Fruit fly (Drosophila melanogaster) whole organism, embryonic: Measurements from ENCODE around the gene Tsen34.

Experiments
- CG10565 ChIP-seq: fragments of 200-800 bp; sonication (Bioruptor generic); optimal IDR thresholded peaks from 3 replicates; lab custom pipeline; 2016; ENCODE audit warnings: missing biosample characterization, mild to moderate bottlenecking, missing genetic modification characterization
- CG15269 ChIP-seq: fragments of 200-800 bp; sonication (Bioruptor generic); optimal IDR thresholded peaks from 2 replicates; lab custom pipeline; 2018; ENCODE audit warnings: missing biosample characterization, mild to moderate bottlenecking, missing genetic modification characterization, moderate library complexity
- ap ChIP-seq: fragments of 200-800 bp; sonication (Bioruptor generic); IDR thresholded peaks from 2 replicates; pipeline ENCODE4 v1.3.6; 2022; ENCODE audit warnings: missing biosample characterization, missing genetic modification characterization
- ash1 ChIP-seq: fragments of 200-800 bp; sonication (Bioruptor generic); optimal IDR thresholded peaks from 2 replicates; lab custom pipeline; 2018; ENCODE audit warnings: missing biosample characterization, mild to moderate bottlenecking, missing genetic modification characterization

DNA sequence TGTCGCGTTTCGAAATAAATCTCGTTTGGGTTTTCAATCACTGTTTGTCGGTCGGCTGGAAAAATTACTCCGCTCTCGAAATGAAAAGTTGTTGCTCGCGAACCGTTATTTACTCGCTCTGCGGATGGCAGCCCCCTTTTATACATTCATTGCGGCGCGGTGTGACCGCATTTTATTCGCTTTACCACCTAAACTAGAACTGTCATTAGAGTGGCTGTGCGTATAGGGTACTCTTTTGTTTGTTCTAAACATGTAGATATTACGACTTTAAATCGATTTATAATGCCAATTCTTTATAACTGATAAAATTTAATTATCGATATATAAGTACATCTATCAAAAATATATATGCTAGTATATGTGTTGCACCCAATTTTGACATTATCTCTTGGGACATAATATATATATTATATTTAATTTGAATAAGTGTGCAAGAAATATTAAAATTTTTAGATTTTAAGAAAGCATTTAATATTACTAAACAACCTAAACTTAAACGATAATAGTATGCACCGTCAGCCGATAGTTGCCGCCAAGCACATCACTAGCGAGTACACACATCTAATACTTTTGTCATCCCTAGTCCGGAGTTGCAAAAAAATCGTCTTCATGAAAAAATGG, 24.7 kb upstream of the Tsen34 start, which contains the start of the genes bmm and Tdrd3:
- TF ChIP-seq ash1 (GFP tag; lab: Kevin White, UChicago) (no peak), CG15269 (tag; lab: Kevin White, UChicago) (peak; percentile 85), ap (GFP tag; lab: Robert Waterston, UW) (peak; percentile 29; the same call in 1 of the 2 replicates), CG10565 (GFP tag; lab: Kevin White, UChicago) (no peak)
